Fruit fly (Drosophila melanogaster): ENCODE results near the gene Gr68a.
A peak's percentile ranks its signal among the peaks of the same experiment; 100 is the strongest.

Gr68a gene

dm6 chr3L:11789773-11790172 is 38.7 kb downstream of the Gr68a start, which contains the start of gene Pi3K68D (continued):
- no peak for TF ChIP-seq dati (GFP tag; IDR thresholded peaks at IDR 0.05)
- no peak for TF ChIP-seq CG4424 (GFP tag; optimal IDR thresholded peaks at IDR 0.05)
- no peak for TF ChIP-seq CG14050 (GFP tag; IDR thresholded peaks at IDR 0.05)
- TF ChIP-seq grn (GFP tag; optimal IDR thresholded peaks at IDR 0.05) = no peak
- no peak for TF ChIP-seq CG12236 (GFP tag; optimal IDR thresholded peaks at IDR 0.05)
- TF ChIP-seq D19B (GFP tag; optimal IDR thresholded peaks at IDR 0.05) = no peak
- no peak for TF ChIP-seq vvl (GFP tag; IDR thresholded peaks at IDR 0.05)
- no peak for TF ChIP-seq Atf3 (GFP tag; optimal IDR thresholded peaks at IDR 0.05)
- no peak for TF ChIP-seq CG1233 (GFP tag; optimal IDR thresholded peaks at IDR 0.05)
- TF ChIP-seq CG18476 (GFP tag; optimal IDR thresholded peaks at IDR 0.05) = no peak
- TF ChIP-seq z (GFP tag; IDR thresholded peaks at IDR 0.05) = no peak
- TF ChIP-seq CG13775 (GFP tag; optimal IDR thresholded peaks at IDR 0.05) = no peak
- no peak for TF ChIP-seq slou (GFP tag; optimal IDR thresholded peaks at IDR 0.05)
- no peak for TF ChIP-seq Dip3 (GFP tag; optimal IDR thresholded peaks at IDR 0.05)
- TF ChIP-seq Sin3A (optimal IDR thresholded peaks at IDR 0.05) = peak; percentile 12
- TF ChIP-seq tin (GFP tag; optimal IDR thresholded peaks at IDR 0.05) = no peak
- TF ChIP-seq sc (optimal IDR thresholded peaks at IDR 0.05) = no peak
- no peak for TF ChIP-seq sc (GFP tag; optimal IDR thresholded peaks at IDR 0.05)
- TF ChIP-seq pan (optimal IDR thresholded peaks at IDR 0.05) = no peak
- no peak for TF ChIP-seq pan (GFP tag; optimal IDR thresholded peaks at IDR 0.05 in 1 of 2, IDR thresholded peaks at IDR 0.05 in 1 of 2)
- no peak for TF ChIP-seq Taf1 (GFP tag; IDR thresholded peaks at IDR 0.05)
- no peak for TF ChIP-seq CG4404 (GFP tag; IDR thresholded peaks at IDR 0.05)
- TF ChIP-seq MESR4 (GFP tag; optimal IDR thresholded peaks at IDR 0.05) = peak; percentile 69
- peak; percentile 43 for TF ChIP-seq CHES-1-like (GFP tag; optimal IDR thresholded peaks at IDR 0.05)
- TF ChIP-seq Opbp (GFP tag; IDR thresholded peaks at IDR 0.05; ENCODE audit: partially characterized antibody) = peak; percentile 97
- TF ChIP-seq Dll (GFP tag; IDR thresholded peaks at IDR 0.05; ENCODE audit: partially characterized antibody) = peak; percentile 89
- no peak for TF ChIP-seq Ssrp (tag; optimal IDR thresholded peaks at IDR 0.05)
- TF ChIP-seq klu (GFP tag; IDR thresholded peaks at IDR 0.05) = no peak
- no peak for TF ChIP-seq Hmx (GFP tag; optimal IDR thresholded peaks at IDR 0.05)
- TF ChIP-seq CG18262 (tag; optimal IDR thresholded peaks at IDR 0.05) = no peak
- TF ChIP-seq D19A (tag; optimal IDR thresholded peaks at IDR 0.05) = no peak
- TF ChIP-seq cato (GFP tag; optimal IDR thresholded peaks at IDR 0.05; ENCODE audit: borderline replicate concordance) = no peak
- no peak for TF ChIP-seq CG11456 (GFP tag; IDR thresholded peaks at IDR 0.05)
- TF ChIP-seq CG18764 (GFP tag; optimal IDR thresholded peaks at IDR 0.05) = no peak
- TF ChIP-seq tna (GFP tag; IDR thresholded peaks at IDR 0.05; ENCODE audit: partially characterized antibody) = peak; percentile 84
- no peak for TF ChIP-seq Doc2 (GFP tag; IDR thresholded peaks at IDR 0.05)
- TF ChIP-seq run (tag; optimal IDR thresholded peaks at IDR 0.05) = no peak
- TF ChIP-seq dmrt11E (tag; optimal IDR thresholded peaks at IDR 0.05) = no peak
- TF ChIP-seq CG9932 (GFP tag; IDR thresholded peaks at IDR 0.05) = peak; percentile 43; the same call in 1 of the 2 replicates
- TF ChIP-seq gsb (GFP tag; IDR thresholded peaks at IDR 0.05) = no peak
- no peak for TF ChIP-seq CG16863 (GFP tag; optimal IDR thresholded peaks at IDR 0.05)
- TF ChIP-seq CG12219 (GFP tag; optimal IDR thresholded peaks at IDR 0.05) = no peak
- TF ChIP-seq chn (GFP tag; optimal IDR thresholded peaks at IDR 0.05) = no peak
- TF ChIP-seq CrebB (tag; optimal IDR thresholded peaks at IDR 0.05) = peak; percentile 10
- TF ChIP-seq Mad (GFP tag; optimal IDR thresholded peaks at IDR 0.05) = no peak
- peak; percentile 66 for TF ChIP-seq CG17829 (tag; optimal IDR thresholded peaks at IDR 0.05)
- no peak for TF ChIP-seq CG1024 (GFP tag; IDR thresholded peaks at IDR 0.05)
- TF ChIP-seq dan (GFP tag; IDR thresholded peaks at IDR 0.05) = no peak
- TF ChIP-seq amos (GFP tag; IDR thresholded peaks at IDR 0.05; ENCODE audit: partially characterized antibody) = peak; percentile 98
- peak; percentile 16 for TF ChIP-seq Ets65A (GFP tag)
- TF ChIP-seq sd (tag; optimal IDR thresholded peaks at IDR 0.05) = no peak
- no peak for TF ChIP-seq CG12942 (GFP tag; optimal IDR thresholded peaks at IDR 0.05)
- TF ChIP-seq nom (GFP tag; optimal IDR thresholded peaks at IDR 0.05) = no peak
- no peak for TF ChIP-seq HLH3B (GFP tag; IDR thresholded peaks at IDR 0.05)

Measured in whole organism, embryonic.